Fruit fly (Drosophila melanogaster): ENCODE data around the gene CG10853.

DNA sequence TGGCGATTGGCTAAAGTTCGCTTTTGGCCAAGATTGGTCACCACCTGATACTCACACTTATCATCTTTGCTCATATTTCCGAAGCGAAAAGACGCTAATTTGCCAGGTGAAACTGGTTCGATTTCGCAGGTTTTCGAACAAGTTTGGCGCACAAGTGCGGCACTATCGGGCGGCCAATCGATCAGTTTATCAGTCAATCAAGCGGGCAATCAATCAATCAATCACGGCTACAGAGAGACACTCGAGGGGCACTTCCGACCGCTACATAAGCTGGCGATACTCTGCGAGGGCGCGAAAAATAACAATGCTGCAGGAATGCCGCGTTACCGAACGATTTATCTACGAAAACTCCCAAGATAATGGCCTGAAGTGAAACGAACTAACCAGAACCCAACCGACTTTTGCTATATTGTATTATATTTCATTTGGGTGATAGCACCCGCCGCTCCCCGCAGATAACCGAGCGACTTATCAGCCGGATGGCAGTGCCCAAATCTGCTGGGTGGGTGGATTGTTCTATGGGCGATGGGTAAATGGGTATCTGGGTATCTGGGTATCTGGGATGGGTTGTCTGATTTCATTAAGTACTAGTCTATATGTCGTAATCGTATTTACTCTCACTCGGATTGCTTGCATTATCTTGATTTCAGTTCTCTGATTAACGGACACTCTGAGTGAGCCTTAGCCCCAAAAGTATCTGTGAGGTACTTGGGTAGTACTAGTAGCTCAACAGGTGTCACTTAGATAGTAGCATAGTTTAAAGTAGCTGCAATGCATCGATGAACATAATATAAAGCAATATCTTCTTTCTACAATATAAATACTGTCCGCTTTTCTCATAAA is 18.5 kb upstream of the CG10853 start:
- no peak for TF ChIP-seq MBD-R2 (GFP tag; IDR thresholded peaks at IDR 0.05)
- no peak for TF ChIP-seq CG17361 (GFP tag; IDR thresholded peaks at IDR 0.05)
- no peak for TF ChIP-seq psq (GFP tag; optimal IDR thresholded peaks at IDR 0.05)
- no peak for TF ChIP-seq CG3726 (GFP tag; IDR thresholded peaks at IDR 0.05)
- TF ChIP-seq CG17829 (tag; optimal IDR thresholded peaks at IDR 0.05): no peak
- no peak for TF ChIP-seq dysf (GFP tag; IDR thresholded peaks at IDR 0.05)
- TF ChIP-seq CG1602 (GFP tag; optimal IDR thresholded peaks at IDR 0.05): no peak
- TF ChIP-seq Nf-YB (GFP tag; optimal IDR thresholded peaks at IDR 0.05): no peak
- no peak for TF ChIP-seq Max (GFP tag; optimal IDR thresholded peaks at IDR 0.05)
- no peak for TF ChIP-seq CTCF (GFP tag; optimal IDR thresholded peaks at IDR 0.05)
